Worm (Caenorhabditis elegans): ENCODE data around the gene srx-5.

DNA sequence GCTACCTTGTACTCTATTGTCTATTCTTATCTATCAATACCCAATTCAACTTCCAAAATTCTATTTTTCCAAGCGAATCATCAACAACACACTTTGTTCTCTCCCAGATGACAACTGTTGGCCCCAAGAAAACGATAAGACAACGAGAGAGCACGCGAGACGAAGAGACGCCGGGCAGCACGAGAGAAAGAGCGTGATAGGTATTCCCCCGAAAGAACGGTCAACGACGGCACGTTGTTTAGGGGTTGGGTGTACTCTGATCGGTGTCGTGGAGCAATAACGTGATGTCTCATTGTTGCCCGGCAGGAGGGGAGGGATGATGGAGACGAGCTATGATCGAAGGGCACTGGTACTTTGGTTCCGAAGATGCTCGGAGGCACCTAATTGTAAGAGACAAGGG, 31.5 kb downstream of the srx-5 start:
- TF ChIP-seq W03F9.2 (tag; optimal IDR thresholded peaks at IDR 0.05) (peak; percentile 41), dao-5 (tag; optimal IDR thresholded peaks at IDR 0.05) (no peak)
